Worm (Caenorhabditis elegans) whole organism, young adult: ENCODE data around the gene algn-2.

Experiments
- B0035.1 ChIP-seq: sonication (generic microtip); optimal IDR thresholded peaks from 2 replicates; lab custom pipeline; 2016; ENCODE audit warnings: missing genetic modification characterization, mild to moderate bottlenecking, missing compliant biosample characterization, missing genotype, missing genetic modification reagents
- B0261.1 ChIP-seq: sonication (generic microtip); optimal IDR thresholded peaks from 2 replicates; lab custom pipeline; 2016; ENCODE audit warnings: mild to moderate bottlenecking, missing genetic modification characterization, moderate library complexity, missing compliant biosample characterization
- C06A6.2 ChIP-seq: fragments of 200-800 bp; sonication (Bioruptor generic); conservative IDR thresholded peaks from 2 replicates; pipeline ENCODE4 v1.3.6; 2022; ENCODE audit warnings: missing genetic modification characterization, missing compliant biosample characterization
- F10E7.11 ChIP-seq: sonication (generic microtip); optimal IDR thresholded peaks from 2 replicates; lab custom pipeline; 2017; ENCODE audit warnings: mild to moderate bottlenecking, missing genetic modification characterization, moderate library complexity, missing compliant biosample characterization
- F22D6.2 ChIP-seq: sonication (generic microtip); optimal IDR thresholded peaks from 2 replicates; lab custom pipeline; 2016; ENCODE audit warnings: mild to moderate bottlenecking, missing genetic modification characterization, missing compliant biosample characterization
- F23B12.7 ChIP-seq: sonication (generic microtip); optimal IDR thresholded peaks from 2 replicates; lab custom pipeline; 2017; ENCODE audit warnings: missing genetic modification characterization, mild to moderate bottlenecking, missing compliant biosample characterization, antibody characterized with exemption, moderate library complexity; ENCODE audit not compliant: insufficient read depth
- F55B11.4 ChIP-seq: sonication (generic microtip); optimal IDR thresholded peaks from 2 replicates; lab custom pipeline; 2016; ENCODE audit warnings: missing compliant biosample characterization, missing genetic modification characterization, borderline replicate concordance; ENCODE audit not compliant: insufficient read depth
- K12H6.12 ChIP-seq: fragments of 200-800 bp; sonication (Bioruptor generic); optimal IDR thresholded peaks from 2 replicates; lab custom pipeline; 2018; ENCODE audit warnings: mild to moderate bottlenecking, missing genetic modification characterization, missing compliant biosample characterization
- T26A5.8 ChIP-seq: sonication (generic microtip); optimal IDR thresholded peaks from 2 replicates; lab custom pipeline; 2016; ENCODE audit warnings: missing genetic modification characterization, missing compliant biosample characterization
- Y53G8AR.9 ChIP-seq: fragments of 200-800 bp; sonication (Bioruptor generic); conservative IDR thresholded peaks from 2 replicates; pipeline ENCODE4 v1.3.6; 2022; ENCODE audit warnings: missing genetic modification reagents, missing genetic modification characterization, missing compliant biosample characterization
- Y56A3A.18 ChIP-seq: fragments of 200-800 bp; sonication (Bioruptor generic); IDR thresholded peaks from 2 replicates; pipeline ENCODE4 v1.3.6; 2022; ENCODE audit warnings: missing genetic modification reagents, missing genetic modification characterization, missing compliant biosample characterization
- Y95B8A.8 ChIP-seq: fragments of 200-800 bp; sonication (Bioruptor generic); IDR thresholded peaks from 2 replicates; pipeline ENCODE4 v1.3.6; 2022; ENCODE audit warnings: missing genetic modification reagents, missing genetic modification characterization, missing compliant biosample characterization
- aptf-2 ChIP-seq: fragments of 200-800 bp; sonication (Bioruptor generic); conservative IDR thresholded peaks from 2 replicates; pipeline ENCODE4 v1.3.6; 2022; ENCODE audit warnings: missing genetic modification reagents, missing genetic modification characterization, missing compliant biosample characterization
- aptf-3 ChIP-seq: fragments of 200-800 bp; sonication (Bioruptor generic); IDR thresholded peaks from 2 replicates; pipeline ENCODE4 v1.3.6; 2022; ENCODE audit warnings: missing genetic modification characterization, missing compliant biosample characterization
- attf-3 ChIP-seq: fragments of 200-800 bp; sonication (Bioruptor generic); conservative IDR thresholded peaks from 2 replicates; pipeline ENCODE4 v1.3.6; 2022; ENCODE audit warnings: missing genetic modification reagents, missing genetic modification characterization, missing compliant biosample characterization
- bed-2 ChIP-seq: fragments of 200-800 bp; sonication (Bioruptor generic); IDR thresholded peaks from 2 replicates; pipeline ENCODE4 v1.3.6; 2022; ENCODE audit warnings: missing genetic modification reagents, missing genetic modification characterization, missing compliant biosample characterization
- ccch-3 ChIP-seq: fragments of 200-800 bp; sonication (Bioruptor generic); optimal IDR thresholded peaks from 2 replicates; lab custom pipeline; 2018; ENCODE audit warnings: mild to moderate bottlenecking, missing genetic modification characterization, missing compliant biosample characterization
- cebp-1 ChIP-seq, 2 experiments: fragments of 200-800 bp in 1 of 2; sonication (Bioruptor generic) in 1 of 2; sonication (generic microtip) in 1 of 2; IDR thresholded peaks in 1 of 2; optimal IDR thresholded peaks in 1 of 2; 2 replicates each; pipeline versions ENCODE4 v1.3.6 to Lab custom; 2017 to 2022; ENCODE audit warnings: missing compliant biosample characterization in 2 of 2, missing genetic modification characterization in 2 of 2, mild to moderate bottlenecking in 1 of 2, missing genetic modification reagents in 1 of 2, moderate library complexity in 1 of 2
- cebp-2 ChIP-seq: fragments of 200-800 bp; sonication (Bioruptor generic); IDR thresholded peaks from 2 replicates; pipeline ENCODE4 v1.3.6; 2022; ENCODE audit warnings: missing genetic modification characterization, missing compliant biosample characterization
- ceh-91 ChIP-seq: fragments of 200-800 bp; sonication (Bioruptor generic); IDR thresholded peaks from 2 replicates; pipeline ENCODE4 v1.3.6; 2022; ENCODE audit warnings: missing genetic modification reagents, missing genetic modification characterization, missing compliant biosample characterization
- die-1 ChIP-seq: sonication (generic microtip); optimal IDR thresholded peaks from 2 replicates; lab custom pipeline; 2016; ENCODE audit warnings: missing genotype, mild to moderate bottlenecking, missing genetic modification characterization, missing compliant biosample characterization
- dox-1 ChIP-seq: fragments of 200-800 bp; sonication (Bioruptor generic); IDR thresholded peaks from 2 replicates; pipeline ENCODE4 v1.3.6; 2022; ENCODE audit warnings: missing genetic modification reagents, missing genetic modification characterization, missing compliant biosample characterization
- dpff-1 ChIP-seq: sonication (generic microtip); optimal IDR thresholded peaks from 2 replicates; lab custom pipeline; 2017; ENCODE audit warnings: mild to moderate bottlenecking, missing genetic modification characterization, missing compliant biosample characterization
- dpl-1 ChIP-seq: fragments of 150-350 bp; optimal IDR thresholded peaks from 2 replicates; lab custom pipeline; 2014; ENCODE audit warnings: missing biosample characterization, missing genetic modification reagents, missing genetic modification characterization
- efl-1 ChIP-seq: fragments of 150-350 bp; optimal IDR thresholded peaks from 2 replicates; lab custom pipeline; 2014; ENCODE audit warnings: missing biosample characterization, missing genetic modification reagents, missing genetic modification characterization
- egrh-3 ChIP-seq: fragments of 200-800 bp; sonication (Bioruptor generic); IDR thresholded peaks from 2 replicates; pipeline ENCODE4 v1.3.6; 2022; ENCODE audit warnings: missing genetic modification reagents, missing genetic modification characterization, missing compliant biosample characterization
- ets-4 ChIP-seq: fragments of 200-800 bp; sonication (Bioruptor generic); optimal IDR thresholded peaks from 2 replicates; lab custom pipeline; 2018; ENCODE audit warnings: mild to moderate bottlenecking, missing genetic modification characterization, missing compliant biosample characterization
- him-1 ChIP-seq: sonication (generic microtip); optimal IDR thresholded peaks from 2 replicates; lab custom pipeline; 2016; ENCODE audit warnings: missing genotype, missing genetic modification reagents, missing genetic modification characterization, missing compliant biosample characterization
- hsf-1 ChIP-seq: fragments of 200-800 bp; sonication (Bioruptor generic); IDR thresholded peaks from 2 replicates; pipeline ENCODE4 v1.3.6; 2022; ENCODE audit warnings: missing genetic modification reagents, missing genetic modification characterization, missing compliant biosample characterization
- let-607 ChIP-seq, 2 experiments: fragments of 200-800 bp in 1 of 2; sonication (Bioruptor generic) in 1 of 2; sonication (generic microtip) in 1 of 2; optimal IDR thresholded peaks; 2 replicates each; lab custom pipeline; 2016 to 2018; ENCODE audit warnings: mild to moderate bottlenecking in 2 of 2, missing compliant biosample characterization in 2 of 2, missing genetic modification characterization in 2 of 2, moderate library complexity in 2 of 2, missing genotype in 1 of 2
- lsl-1 ChIP-seq: fragments of 200-800 bp; sonication (Bioruptor generic); optimal IDR thresholded peaks from 2 replicates; lab custom pipeline; 2018; ENCODE audit warnings: mild to moderate bottlenecking, missing genetic modification characterization, moderate library complexity, missing compliant biosample characterization
- lsy-27 ChIP-seq: sonication (generic microtip); optimal IDR thresholded peaks from 2 replicates; lab custom pipeline; 2017; ENCODE audit warnings: missing genetic modification characterization, mild to moderate bottlenecking, missing compliant biosample characterization, antibody characterized with exemption, missing genotype, borderline replicate concordance; ENCODE audit not compliant: insufficient read depth
- madf-6 ChIP-seq: fragments of 200-800 bp; sonication (Bioruptor generic); IDR thresholded peaks from 2 replicates; pipeline ENCODE4 v1.3.6; 2022; ENCODE audit warnings: missing genetic modification reagents, missing genetic modification characterization, missing compliant biosample characterization
- mes-4 ChIP-seq: sonication (generic microtip); optimal IDR thresholded peaks from 2 replicates; lab custom pipeline; 2016; ENCODE audit warnings: missing genotype, missing genetic modification characterization, missing compliant biosample characterization
- mxl-1 ChIP-seq: sonication (generic microtip); optimal IDR thresholded peaks from 2 replicates; lab custom pipeline; 2016; ENCODE audit warnings: missing genetic modification characterization, missing compliant biosample characterization
- nhr-120 ChIP-seq: fragments of 200-800 bp; sonication (Bioruptor generic); IDR thresholded peaks from 2 replicates; pipeline ENCODE4 v1.3.6; 2022; ENCODE audit warnings: missing genetic modification characterization, missing compliant biosample characterization
- nhr-80 ChIP-seq: sonication (generic microtip); optimal IDR thresholded peaks from 2 replicates; lab custom pipeline; 2016; ENCODE audit warnings: missing genetic modification characterization, missing compliant biosample characterization
- rcor-1 ChIP-seq: fragments of 200-800 bp; sonication (Bioruptor generic); IDR thresholded peaks from 2 replicates; pipeline ENCODE4 v1.3.6; 2022; ENCODE audit warnings: missing genetic modification reagents, missing genetic modification characterization, missing compliant biosample characterization
- sdz-38 ChIP-seq: sonication (generic microtip); optimal IDR thresholded peaks from 2 replicates; lab custom pipeline; 2016; ENCODE audit warnings: missing genotype, missing genetic modification characterization, missing compliant biosample characterization
- snpc-1.1 ChIP-seq: sonication (generic microtip); optimal IDR thresholded peaks from 2 replicates; lab custom pipeline; 2017; ENCODE audit warnings: missing genetic modification characterization, mild to moderate bottlenecking, missing compliant biosample characterization, antibody characterized with exemption, moderate library complexity, missing genotype, missing genetic modification reagents; ENCODE audit not compliant: insufficient read depth
- unc-130 ChIP-seq: sonication (generic microtip); optimal IDR thresholded peaks from 2 replicates; lab custom pipeline; 2016; ENCODE audit warnings: missing genetic modification reagents, missing genetic modification characterization, missing compliant biosample characterization
- xnd-1 ChIP-seq: sonication (generic microtip); optimal IDR thresholded peaks from 2 replicates; lab custom pipeline; 2016; ENCODE audit warnings: missing genotype, missing genetic modification reagents, missing genetic modification characterization, missing compliant biosample characterization
- zim-3 ChIP-seq: sonication (generic microtip); optimal IDR thresholded peaks from 2 replicates; lab custom pipeline; 2017; ENCODE audit warnings: mild to moderate bottlenecking, missing genetic modification characterization, moderate library complexity, missing compliant biosample characterization
- ztf-22 ChIP-seq: fragments of 200-800 bp; sonication (Bioruptor generic); optimal IDR thresholded peaks from 2 replicates; lab custom pipeline; 2018; ENCODE audit warnings: mild to moderate bottlenecking, missing genetic modification characterization, moderate library complexity, missing compliant biosample characterization
- ztf-25 ChIP-seq: fragments of 200-800 bp; sonication (Bioruptor generic); IDR thresholded peaks from 2 replicates; pipeline ENCODE4 v1.3.6; 2022; ENCODE audit warnings: missing genetic modification reagents, missing genetic modification characterization, missing compliant biosample characterization
- ztf-26 ChIP-seq: sonication (generic microtip); optimal IDR thresholded peaks from 2 replicates; lab custom pipeline; 2017; ENCODE audit warnings: missing genetic modification characterization, missing compliant biosample characterization

algn-2 gene

DNA sequence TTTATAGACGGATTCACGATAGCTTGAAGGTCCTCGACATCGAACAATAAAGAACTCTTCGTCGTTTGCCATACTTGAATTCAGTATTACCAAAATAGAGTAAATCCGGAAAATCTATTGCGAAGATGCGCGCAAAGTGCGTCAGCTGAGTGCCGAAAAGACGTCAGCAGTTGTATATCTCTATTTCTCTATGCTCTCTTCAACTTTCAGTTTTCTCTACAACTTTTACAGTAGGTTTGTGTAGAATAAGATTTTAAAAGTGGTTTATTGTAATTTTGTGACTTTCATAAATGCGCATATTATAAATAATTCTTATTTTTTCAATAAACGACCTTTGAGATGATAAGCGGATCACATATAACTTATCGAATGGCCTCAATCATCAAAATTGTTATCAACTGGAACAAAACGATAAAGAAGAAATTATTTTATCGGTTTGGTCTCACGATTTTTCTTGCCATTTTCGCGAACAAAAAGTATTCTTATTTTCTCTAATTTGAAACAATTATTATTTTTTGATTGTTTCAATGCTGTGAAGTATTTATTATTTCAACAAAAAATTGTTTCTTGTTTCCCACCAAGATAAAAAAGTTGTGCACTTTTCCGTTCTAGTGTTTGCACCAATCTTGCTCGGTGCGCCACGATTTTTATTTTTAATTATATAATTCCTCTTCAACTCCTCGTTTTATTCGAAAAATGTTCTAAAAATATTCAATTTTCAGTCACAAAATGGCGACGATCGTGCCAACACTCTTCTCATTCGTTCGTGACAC, 1.6 kb upstream of the algn-2 start, which contains the start of the genes agt-2 and F09E5.3 (continued):
- TF ChIP-seq zim-3 (tag; lab: Kevin White, UChicago) (no peak), K12H6.12 (tag; lab: Kevin White, UChicago) (peak; percentile 75), cebp-1 (GFP tag; IDR thresholded peaks at IDR 0.05; lab: Robert Waterston, UW) (no peak), cebp-1 (tag; optimal IDR thresholded peaks at IDR 0.05; lab: Kevin White, UChicago) (peak; percentile 84), nhr-80 (tag; lab: Kevin White, UChicago) (peak; percentile 59), dox-1 (peak; percentile 84), ztf-25 (no peak), Y56A3A.18 (no peak), lsy-27 (no peak), ztf-26 (peak; percentile 58), F23B12.7 (tag; lab: Kevin White, UChicago) (peak; percentile 13), Y53G8AR.9 (peak; percentile 86), F55B11.4 (tag; lab: Kevin White, UChicago) (no peak), F10E7.11 (tag; lab: Kevin White, UChicago) (no peak), let-607 (tag; optimal IDR thresholded peaks at IDR 0.05; lab: Kevin White, UChicago) (peak; percentile 30 to 51), aptf-3 (no peak), mes-4 (tag; lab: Kevin White, UChicago) (no peak), aptf-2 (GFP tag; lab: Robert Waterston, UW) (no peak), cebp-2 (GFP tag; lab: Robert Waterston, UW) (no peak), Y95B8A.8 (GFP tag; lab: Robert Waterston, UW) (no peak), ccch-3 (GFP tag; lab: Kevin White, UChicago) (no peak), xnd-1 (tag; lab: Kevin White, UChicago) (no peak), B0261.1 (tag; lab: Kevin White, UChicago) (no peak), ets-4 (GFP tag; lab: Kevin White, UChicago) (peak; percentile 12), lsl-1 (GFP tag; lab: Kevin White, UChicago) (peak; percentile 71), attf-3 (peak; percentile 59), B0035.1 (tag; lab: Kevin White, UChicago) (no peak), hsf-1 (no peak), C06A6.2 (GFP tag; lab: Robert Waterston, UW) (peak; percentile 75; the same call in 1 of the 2 replicates), die-1 (no peak), unc-130 (no peak), egrh-3 (GFP tag; lab: Robert Waterston, UW) (no peak), F22D6.2 (tag; lab: Kevin White, UChicago) (peak; percentile 5), rcor-1 (GFP tag; lab: Robert Waterston, UW) (peak; percentile 91), madf-6 (GFP tag; lab: Robert Waterston, UW) (peak; percentile 82), sdz-38 (tag; lab: Kevin White, UChicago) (no peak), efl-1 (peak; percentile 40), ceh-91 (GFP tag; lab: Robert Waterston, UW) (peak; percentile 37; the same call in 1 of the 2 replicates), snpc-1.1 (tag; lab: Kevin White, UChicago) (peak; percentile 7), dpl-1 (peak; percentile 45), dpff-1 (tag; lab: Kevin White, UChicago) (no peak), T26A5.8 (tag; lab: Kevin White, UChicago) (no peak), mxl-1 (no peak), ztf-22 (GFP tag; lab: Kevin White, UChicago) (no peak), him-1 (tag; lab: Kevin White, UChicago) (no peak), bed-2 (no peak), nhr-120 (GFP tag; lab: Robert Waterston, UW) (no peak)
